Fruit fly (Drosophila melanogaster) whole organism, prepupa: Measurements from ENCODE around the gene PpD3.

Source experiments
- CG11902 ChIP-seq: fragments of 200-800 bp; sonication (Bioruptor generic); optimal IDR thresholded peaks from 3 replicates; lab custom pipeline; 2016; ENCODE audit warnings: missing biosample characterization, missing genetic modification characterization
- CG16779 ChIP-seq: fragments of 200-800 bp; sonication (Bioruptor generic); optimal IDR thresholded peaks from 3 replicates; lab custom pipeline; 2017; ENCODE audit warnings: missing biosample characterization, mild to moderate bottlenecking, missing genetic modification characterization
- CG32006 ChIP-seq: fragments of 200-800 bp; sonication (Bioruptor generic); optimal IDR thresholded peaks from 3 replicates; lab custom pipeline; 2017; ENCODE audit warnings: missing biosample characterization, mild to moderate bottlenecking, missing genetic modification characterization
- CG6276 ChIP-seq: fragments of 200-800 bp; sonication (Bioruptor generic); optimal IDR thresholded peaks from 2 replicates; lab custom pipeline; 2017; ENCODE audit warnings: missing biosample characterization, mild to moderate bottlenecking, missing genetic modification characterization
- CG6854 ChIP-seq: fragments of 200-800 bp; sonication (Bioruptor generic); optimal IDR thresholded peaks from 2 replicates; lab custom pipeline; 2017; ENCODE audit warnings: missing biosample characterization, mild to moderate bottlenecking, missing genetic modification characterization
- CG8632 ChIP-seq: fragments of 200-800 bp; sonication (Bioruptor generic); optimal IDR thresholded peaks from 3 replicates; lab custom pipeline; 2016; ENCODE audit warnings: missing biosample characterization, missing genetic modification characterization
- CG9139 ChIP-seq: fragments of 200-800 bp; sonication (Bioruptor generic); optimal IDR thresholded peaks from 3 replicates; lab custom pipeline; 2017; ENCODE audit warnings: missing biosample characterization, mild to moderate bottlenecking, missing genetic modification characterization
- Hr38 ChIP-seq: sonication (Bioruptor generic); optimal IDR thresholded peaks from 2 replicates; lab custom pipeline; 2016; ENCODE audit warnings: missing biosample characterization, missing genetic modification characterization
- Hr39 ChIP-seq: fragments of 200-800 bp; sonication (Bioruptor generic); optimal IDR thresholded peaks from 2 replicates; lab custom pipeline; 2016; ENCODE audit warnings: missing biosample characterization, missing genetic modification characterization
- Sox102F ChIP-seq: fragments of 200-800 bp; sonication (Bioruptor generic); optimal IDR thresholded peaks from 2 replicates; lab custom pipeline; 2016; ENCODE audit warnings: missing biosample characterization, mild to moderate bottlenecking, missing genetic modification characterization
- acj6 ChIP-seq: fragments of 200-800 bp; sonication (Bioruptor generic); optimal IDR thresholded peaks from 3 replicates; lab custom pipeline; 2016; ENCODE audit warnings: missing biosample characterization, missing genetic modification characterization
- eg ChIP-seq: fragments of 200-800 bp; sonication (Bioruptor generic); IDR thresholded peaks from 3 replicates; pipeline ENCODE4 v1.3.6; 2022; ENCODE audit warnings: missing biosample characterization, missing genetic modification characterization
- svp ChIP-seq: fragments of 200-800 bp; sonication (Bioruptor generic); peaks from one replicate; lab custom pipeline; 2016; ENCODE audit warnings: missing biosample characterization, missing genetic modification characterization

DNA sequence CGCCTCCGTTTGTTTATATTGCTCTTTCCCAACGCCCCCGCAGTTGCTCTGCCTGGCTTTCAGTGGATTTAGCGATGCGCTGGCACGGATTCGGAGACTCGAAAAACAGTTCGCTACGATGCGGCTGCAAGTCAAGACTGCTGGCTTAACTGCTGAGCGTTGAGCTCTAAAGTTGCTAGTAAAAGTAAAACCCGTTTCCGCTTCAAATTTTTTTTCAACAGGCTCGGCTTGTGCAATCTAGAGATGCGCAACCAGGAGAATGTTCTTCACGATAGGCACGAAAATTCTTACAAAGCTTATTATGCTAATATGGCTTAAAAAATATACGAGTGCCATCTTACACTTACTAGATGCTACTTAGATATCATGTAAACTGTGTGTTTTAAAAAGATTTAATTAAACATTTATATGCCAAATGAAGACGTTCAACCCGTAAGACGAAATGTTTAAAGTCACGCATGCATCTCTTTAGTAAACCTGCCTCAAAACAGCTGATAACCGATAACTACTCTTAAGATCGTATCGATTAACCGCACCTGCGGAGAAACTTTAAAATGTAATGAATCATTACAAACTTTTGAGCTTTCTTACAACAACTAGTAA, 302 bp upstream of the PpD3 start, which contains the start of gene CG12948:
- TF ChIP-seq acj6 (GFP tag; lab: Kevin White, UChicago) (no peak), CG8632 (no peak), svp (no peak), CG6854 (peak; percentile 69), CG16779 (tag; lab: Kevin White, UChicago) (no peak), CG6276 (GFP tag; lab: Kevin White, UChicago) (no peak), Hr38 (GFP tag; lab: Kevin White, UChicago) (no peak), eg (GFP tag; lab: Robert Waterston, UW) (peak; percentile 47; the same call in 2 of the 3 replicates), CG32006 (GFP tag; lab: Kevin White, UChicago) (no peak), Hr39 (GFP tag; lab: Kevin White, UChicago) (no peak), CG9139 (no peak), Sox102F (GFP tag; lab: Kevin White, UChicago) (no peak), CG11902 (no peak)
